Worm (Caenorhabditis elegans) whole organism, L3 larva: ENCODE measurements around the gene R02C2.7.

Experiments used
- R02D3.7 ChIP-seq: fragments of 150-350 bp; optimal IDR thresholded peaks from 2 replicates; lab custom pipeline; 2014; ENCODE audit warnings: missing biosample characterization, missing genetic modification characterization
- aly-2 ChIP-seq: fragments of 150-350 bp; optimal IDR thresholded peaks from 2 replicates; lab custom pipeline; 2014; ENCODE audit warnings: missing biosample characterization, missing genetic modification characterization
- ceh-28 ChIP-seq: fragments of 150-350 bp; optimal IDR thresholded peaks from 2 replicates; lab custom pipeline; 2014; ENCODE audit warnings: missing biosample characterization, missing genetic modification reagents, missing genetic modification characterization
- ceh-82 ChIP-seq: fragments of 150-350 bp; optimal IDR thresholded peaks from 2 replicates; lab custom pipeline; 2014; ENCODE audit warnings: missing biosample characterization, missing genetic modification characterization
- egl-27 ChIP-seq: sonication (generic microtip); optimal IDR thresholded peaks from 4 replicates; lab custom pipeline; 2017; ENCODE audit warnings: missing biosample characterization, missing genetic modification reagents, missing genetic modification characterization
- egl-5 ChIP-seq: fragments of 150-350 bp; optimal IDR thresholded peaks from 2 replicates; lab custom pipeline; 2017; ENCODE audit warnings: missing biosample characterization, missing genetic modification reagents, missing genetic modification characterization, inconsistent platforms
- elt-1 ChIP-seq: fragments of 150-350 bp; optimal IDR thresholded peaks from 2 replicates; lab custom pipeline; 2014; ENCODE audit warnings: missing biosample characterization, missing genetic modification characterization
- elt-2 ChIP-seq: sonication (generic microtip); optimal IDR thresholded peaks from 2 replicates; lab custom pipeline; 2016; ENCODE audit warnings: missing genetic modification reagents, mild to moderate bottlenecking, missing genetic modification characterization, missing compliant biosample characterization
- elt-3 ChIP-seq, 3 experiments: fragments of 150-350 bp in 1 of 3; sonication (generic microtip) in 2 of 3; optimal IDR thresholded peaks; 2 replicates in 2 of 3; 4 replicates in 1 of 3; lab custom pipeline; 2014 to 2017; ENCODE audit warnings: missing biosample characterization in 3 of 3, missing genetic modification characterization in 3 of 3
- fkh-10 ChIP-seq: sonication (generic microtip); optimal IDR thresholded peaks from 2 replicates; lab custom pipeline; 2017; ENCODE audit warnings: missing biosample characterization, missing genetic modification reagents, missing genetic modification characterization
- fkh-2 ChIP-seq: fragments of 150-350 bp; optimal IDR thresholded peaks from 2 replicates; lab custom pipeline; 2014; ENCODE audit warnings: missing biosample characterization, missing genetic modification reagents, missing genetic modification characterization
- fos-1 ChIP-seq: fragments of 150-350 bp; optimal IDR thresholded peaks from 2 replicates; lab custom pipeline; 2014; ENCODE audit warnings: missing biosample characterization, missing genetic modification characterization
- jun-1 ChIP-seq: fragments of 150-350 bp; optimal IDR thresholded peaks from 2 replicates; lab custom pipeline; 2014; ENCODE audit warnings: missing biosample characterization, missing genetic modification reagents, missing genetic modification characterization
- lin-39 ChIP-seq: fragments of 150-350 bp; optimal IDR thresholded peaks from 2 replicates; lab custom pipeline; 2018; ENCODE audit warnings: missing biosample characterization, missing genetic modification reagents, missing genetic modification characterization
- mdl-1 ChIP-seq: fragments of 150-350 bp; optimal IDR thresholded peaks from 2 replicates; lab custom pipeline; 2014; ENCODE audit warnings: missing biosample characterization, missing genetic modification characterization
- mml-1 ChIP-seq: fragments of 150-350 bp; sonication (generic microtip); optimal IDR thresholded peaks from 3 replicates; lab custom pipeline; 2014; ENCODE audit warnings: missing biosample characterization, missing genetic modification characterization
- nfya-1 ChIP-seq: sonication (generic microtip); optimal IDR thresholded peaks from 2 replicates; lab custom pipeline; 2017; ENCODE audit warnings: missing genetic modification characterization, mild to moderate bottlenecking, missing compliant biosample characterization, antibody characterized with exemption, moderate library complexity; ENCODE audit not compliant: insufficient read depth
- nhr-23 ChIP-seq: fragments of 150-350 bp; optimal IDR thresholded peaks from 2 replicates; lab custom pipeline; 2014; ENCODE audit warnings: missing biosample characterization, missing genetic modification reagents, missing genetic modification characterization
- nhr-237 ChIP-seq: fragments of 150-350 bp; optimal IDR thresholded peaks from 2 replicates; lab custom pipeline; 2014; ENCODE audit warnings: missing biosample characterization, missing genetic modification characterization
- nhr-25 ChIP-seq: sonication (generic microtip); optimal IDR thresholded peaks from 2 replicates; lab custom pipeline; 2017; ENCODE audit warnings: missing biosample characterization, missing genetic modification characterization
- nhr-28 ChIP-seq: fragments of 150-350 bp; optimal IDR thresholded peaks from 2 replicates; lab custom pipeline; 2014; ENCODE audit warnings: missing biosample characterization, missing genetic modification characterization
- nhr-67 ChIP-seq: fragments of 150-350 bp; optimal IDR thresholded peaks from 2 replicates; lab custom pipeline; 2014; ENCODE audit warnings: missing biosample characterization, missing genetic modification characterization
- nhr-76 ChIP-seq: fragments of 150-350 bp; sonication (generic microtip); optimal IDR thresholded peaks from 5 replicates; lab custom pipeline; 2014; ENCODE audit warnings: missing biosample characterization, missing genetic modification characterization
- nhr-77 ChIP-seq: fragments of 150-350 bp; optimal IDR thresholded peaks from 2 replicates; lab custom pipeline; 2014; ENCODE audit warnings: missing biosample characterization, missing genetic modification characterization
- pha-4 ChIP-seq: fragments of 150-350 bp; optimal IDR thresholded peaks from 2 replicates; lab custom pipeline; 2014; ENCODE audit warnings: missing biosample characterization, missing genetic modification reagents, missing genetic modification characterization
- pqm-1 ChIP-seq: fragments of 150-350 bp; optimal IDR thresholded peaks from 2 replicates; lab custom pipeline; 2017; ENCODE audit warnings: missing biosample characterization, missing genetic modification characterization, inconsistent platforms
- skn-1 ChIP-seq: fragments of 150-350 bp; optimal IDR thresholded peaks from 2 replicates; lab custom pipeline; 2014; ENCODE audit warnings: missing biosample characterization, missing genetic modification characterization
- snpc-4 ChIP-seq: fragments of 150-350 bp; optimal IDR thresholded peaks from 2 replicates; lab custom pipeline; 2014; ENCODE audit warnings: missing biosample characterization, missing genetic modification characterization
- tbx-2 ChIP-seq: sonication (generic microtip); optimal IDR thresholded peaks from 2 replicates; lab custom pipeline; 2016; ENCODE audit warnings: mild to moderate bottlenecking, missing genetic modification characterization, missing compliant biosample characterization
- unc-39 ChIP-seq: sonication (generic microtip); optimal IDR thresholded peaks from 4 replicates; lab custom pipeline; 2017; ENCODE audit warnings: missing biosample characterization, missing genetic modification characterization
- unc-62 ChIP-seq: fragments of 150-350 bp; sonication (generic microtip); optimal IDR thresholded peaks from 4 replicates; lab custom pipeline; 2014; ENCODE audit warnings: missing biosample characterization, missing genetic modification reagents, missing genetic modification characterization
- ztf-11 ChIP-seq: fragments of 150-350 bp; optimal IDR thresholded peaks from 2 replicates; lab custom pipeline; 2014; ENCODE audit warnings: missing biosample characterization, missing genetic modification characterization
- ztf-4 ChIP-seq: fragments of 150-350 bp; optimal IDR thresholded peaks from 2 replicates; lab custom pipeline; 2014; ENCODE audit warnings: missing biosample characterization, missing genetic modification characterization

R02C2.7 gene

ce11 chrV:258730-259129 is 16.3 kb upstream of the R02C2.7 start, which contains the start of gene nhr-204:
nhr-204 (minus strand) TSS chrV:258830.
- TF ChIP-seq pqm-1 (tag; lab: Kevin White, UChicago): no peak
- TF ChIP-seq elt-1 (tag; lab: Kevin White, UChicago): no peak
- no peak for TF ChIP-seq pha-4 (tag; lab: Kevin White, UChicago)
- TF ChIP-seq nhr-76: no peak
- no peak for TF ChIP-seq lin-39 (tag; lab: Kevin White, UChicago)
- TF ChIP-seq nhr-67 (tag; lab: Kevin White, UChicago): no peak
- TF ChIP-seq tbx-2: no peak
- no peak for TF ChIP-seq fos-1 (tag; lab: Kevin White, UChicago)
- TF ChIP-seq egl-5 (tag; lab: Kevin White, UChicago): no peak
- TF ChIP-seq ceh-82 (tag; lab: Kevin White, UChicago): no peak
- TF ChIP-seq ztf-4 (tag; lab: Kevin White, UChicago): no peak
- TF ChIP-seq nhr-28: no peak
- TF ChIP-seq mml-1 (tag; lab: Kevin White, UChicago): no peak
- TF ChIP-seq R02D3.7: no peak
- no peak for TF ChIP-seq egl-27 (tag; lab: Kevin White, UChicago)

DNA sequence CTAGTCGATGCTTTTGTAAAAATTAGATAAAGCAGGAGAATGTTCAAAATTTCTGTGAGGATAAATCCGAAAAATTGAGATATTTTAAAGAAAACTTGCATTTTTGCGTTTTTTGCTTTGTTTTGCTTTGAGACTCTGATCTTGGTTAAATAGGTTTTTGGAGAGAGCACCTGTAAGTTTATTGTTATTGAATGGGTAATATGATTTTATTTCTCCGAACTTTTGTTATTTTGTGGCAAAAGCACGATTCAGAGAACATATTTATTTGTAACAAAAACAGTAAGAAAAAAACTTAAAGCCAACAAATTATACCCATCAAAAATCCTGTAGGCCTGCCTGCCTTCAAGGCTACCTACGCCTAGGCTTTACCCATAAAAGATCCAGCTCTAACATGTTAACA is 12.2 kb upstream of the R02C2.7 start, which contains the start of gene str-121:
str-121 (minus strand) TSS at position 101 of the 400 bp plus-strand sequence.
- TF ChIP-seq lin-39 (tag; lab: Kevin White, UChicago): no peak
- no peak for TF ChIP-seq snpc-4 (tag; lab: Kevin White, UChicago)
- TF ChIP-seq unc-62: no peak
- no peak for TF ChIP-seq ztf-11 (tag; lab: Kevin White, UChicago)
- no peak for TF ChIP-seq elt-3 (tag; optimal IDR thresholded peaks at IDR 0.05; lab: Kevin White, UChicago)
- no peak for TF ChIP-seq unc-39 (tag; lab: Kevin White, UChicago)
- no peak for TF ChIP-seq mdl-1 (tag; lab: Kevin White, UChicago)
- TF ChIP-seq nhr-76: no peak
- no peak for TF ChIP-seq aly-2 (tag; lab: Kevin White, UChicago)
- TF ChIP-seq elt-1 (tag; lab: Kevin White, UChicago): no peak
- TF ChIP-seq ceh-28: no peak
- no peak for TF ChIP-seq R02D3.7
- no peak for TF ChIP-seq nfya-1 (tag; lab: Kevin White, UChicago)

- no peak for TF ChIP-seq snpc-4 (tag; lab: Kevin White, UChicago)
- no peak for TF ChIP-seq ztf-11 (tag; lab: Kevin White, UChicago)
- no peak for TF ChIP-seq skn-1 (tag; lab: Kevin White, UChicago)
- no peak for TF ChIP-seq nhr-23 (tag; lab: Kevin White, UChicago)
- no peak for TF ChIP-seq nfya-1 (tag; lab: Kevin White, UChicago)
- TF ChIP-seq mml-1 (tag; lab: Kevin White, UChicago): no peak
- no peak for TF ChIP-seq elt-2
- no peak for TF ChIP-seq nhr-237 (tag; lab: Kevin White, UChicago)
- TF ChIP-seq fkh-2 (tag; lab: Kevin White, UChicago): no peak
- no peak for TF ChIP-seq nhr-76
- TF ChIP-seq egl-27 (tag; lab: Kevin White, UChicago): no peak
- no peak for TF ChIP-seq nhr-77
- no peak for TF ChIP-seq jun-1 (tag; lab: Kevin White, UChicago)
- TF ChIP-seq R02D3.7: no peak
- TF ChIP-seq fos-1 (tag; lab: Kevin White, UChicago): no peak
Measured at ce11 chrV:251652-252051, 9.2 kb upstream of the R02C2.7 start, which contains the start of gene oac-39. oac-39 (minus strand) TSS chrV:251752.

DNA sequence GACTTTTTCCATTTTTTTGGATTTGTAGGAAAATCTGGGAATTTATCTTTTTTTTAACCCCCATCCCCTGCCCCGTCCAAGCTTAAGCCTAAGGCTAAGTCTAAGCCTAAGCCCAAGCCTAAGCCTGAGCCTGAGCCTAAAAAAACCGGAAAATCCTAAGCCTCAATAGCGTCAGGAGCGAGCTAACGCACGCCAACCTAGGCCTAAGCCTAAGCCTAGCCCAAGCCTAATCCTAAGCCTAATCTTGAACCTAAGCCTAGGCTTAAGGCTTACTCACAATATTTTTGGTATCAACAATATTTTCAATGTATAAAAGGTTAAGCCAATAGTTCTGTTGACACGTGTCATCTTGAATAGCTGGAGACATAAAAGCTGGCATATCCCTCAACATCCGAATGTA is 6.2 kb upstream of the R02C2.7 start:
- TF ChIP-seq nhr-25 (tag; lab: Kevin White, UChicago): no peak
- TF ChIP-seq elt-2: no peak
- TF ChIP-seq fos-1 (tag; lab: Kevin White, UChicago): no peak
- no peak for TF ChIP-seq lin-39 (tag; lab: Kevin White, UChicago)
- no peak for TF ChIP-seq egl-27 (tag; lab: Kevin White, UChicago)
- no peak for TF ChIP-seq mdl-1 (tag; lab: Kevin White, UChicago)
- TF ChIP-seq, all 47 proteins: peak for 0

DNA sequence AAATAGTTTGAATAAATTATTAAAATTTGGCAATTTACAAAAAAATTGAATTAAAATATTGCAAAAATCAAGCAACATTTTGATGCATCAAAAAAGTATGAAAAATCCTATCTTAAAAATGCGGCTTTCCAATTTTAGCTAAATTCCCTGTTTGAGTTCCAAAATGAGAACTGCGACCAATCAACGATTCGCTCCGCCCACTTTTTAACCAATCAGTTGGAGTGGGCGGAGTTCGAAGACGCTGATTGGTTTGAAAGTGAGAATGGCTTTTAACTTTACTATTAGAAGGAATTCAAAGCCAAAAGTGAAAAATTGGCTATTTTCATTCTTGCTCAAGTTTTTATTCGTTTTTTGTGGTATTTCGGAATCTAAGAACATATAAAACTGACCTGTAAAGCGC is 5.2 kb upstream of the R02C2.7 start:
- no peak for TF ChIP-seq fkh-10
- TF ChIP-seq nfya-1 (tag; lab: Kevin White, UChicago): peak; percentile 81
